Fruit fly (Drosophila melanogaster) whole organism, embryonic: ENCODE data around the gene PMP34.

Experiments used
- CG10654 ChIP-seq: fragments of 200-800 bp; sonication (Bioruptor generic); optimal IDR thresholded peaks from 2 replicates; lab custom pipeline; 2016; ENCODE audit warnings: missing biosample characterization, missing genetic modification characterization
- CG11504 ChIP-seq: fragments of 200-800 bp; sonication (Bioruptor generic); optimal IDR thresholded peaks from 3 replicates; lab custom pipeline; 2019; ENCODE audit warnings: missing biosample characterization, mild to moderate bottlenecking, missing genetic modification characterization, moderate library complexity
- CG11723 ChIP-seq: fragments of 200-800 bp; sonication (Bioruptor generic); optimal IDR thresholded peaks from 2 replicates; lab custom pipeline; 2017; ENCODE audit warnings: missing biosample characterization, mild to moderate bottlenecking, missing genetic modification characterization
- CG12104 ChIP-seq: fragments of 200-800 bp; sonication (Bioruptor generic); optimal IDR thresholded peaks from 3 replicates; lab custom pipeline; 2016; ENCODE audit warnings: missing biosample characterization, missing genetic modification characterization
- CG12744 ChIP-seq: fragments of 200-800 bp; sonication (Bioruptor generic); optimal IDR thresholded peaks from 2 replicates; lab custom pipeline; 2016; ENCODE audit warnings: missing biosample characterization, missing genetic modification characterization
- CG13424 ChIP-seq: fragments of 200-800 bp; sonication (Bioruptor generic); optimal IDR thresholded peaks from 2 replicates; lab custom pipeline; 2019; ENCODE audit warnings: missing biosample characterization, mild to moderate bottlenecking, missing genetic modification characterization, moderate library complexity
- CG1602 ChIP-seq: fragments of 200-800 bp; sonication (Bioruptor generic); optimal IDR thresholded peaks from 3 replicates; lab custom pipeline; 2016; ENCODE audit warnings: missing biosample characterization, missing genetic modification characterization
- CG16863 ChIP-seq: fragments of 200-800 bp; sonication (Bioruptor generic); optimal IDR thresholded peaks from 3 replicates; lab custom pipeline; 2016; ENCODE audit warnings: missing biosample characterization, missing genetic modification characterization
- CG17186 ChIP-seq: fragments of 200-800 bp; sonication (Bioruptor generic); optimal IDR thresholded peaks from 3 replicates; lab custom pipeline; 2017; ENCODE audit warnings: missing biosample characterization, missing genetic modification reagents, missing genetic modification characterization
- CG17385 ChIP-seq: fragments of 200-800 bp; sonication (Bioruptor generic); optimal IDR thresholded peaks from 3 replicates; lab custom pipeline; 2018; ENCODE audit warnings: missing biosample characterization, mild to moderate bottlenecking, missing genetic modification characterization
- CG2199 ChIP-seq: fragments of 200-800 bp; sonication (Bioruptor generic); IDR thresholded peaks from 3 replicates; pipeline ENCODE4 v1.3.6; 2022; ENCODE audit warnings: missing biosample characterization, missing genetic modification characterization
- CG2678 ChIP-seq: fragments of 200-800 bp; sonication (Bioruptor generic); optimal IDR thresholded peaks from 3 replicates; lab custom pipeline; 2019; ENCODE audit warnings: missing biosample characterization, mild to moderate bottlenecking, missing genetic modification characterization, moderate library complexity
- CG2712 ChIP-seq: fragments of 200-800 bp; optimal IDR thresholded peaks from 3 replicates; lab custom pipeline; 2019; ENCODE audit warnings: missing biosample characterization, mild to moderate bottlenecking, missing genetic modification characterization, moderate library complexity
- CG3065 ChIP-seq: fragments of 200-800 bp; sonication (Bioruptor generic); optimal IDR thresholded peaks from 2 replicates; lab custom pipeline; 2016; ENCODE audit warnings: missing biosample characterization, missing genetic modification characterization
- CG32532 ChIP-seq: fragments of 200-800 bp; sonication (Bioruptor generic); IDR thresholded peaks from 2 replicates; pipeline ENCODE4 v1.3.6; 2022; ENCODE audit warnings: missing biosample characterization, missing genetic modification characterization
- CG42726 ChIP-seq: fragments of 200-800 bp; sonication (Bioruptor generic); IDR thresholded peaks from 2 replicates; pipeline ENCODE4 v1.3.6; 2022; ENCODE audit warnings: missing biosample characterization, missing genetic modification characterization; ENCODE audit not compliant: partially characterized antibody
- CG7839 ChIP-seq: fragments of 200-800 bp; sonication (Bioruptor generic); optimal IDR thresholded peaks from 3 replicates; lab custom pipeline; 2018; ENCODE audit warnings: missing biosample characterization, mild to moderate bottlenecking, missing genetic modification characterization, moderate library complexity
- CG8290 ChIP-seq, 3 experiments: fragments of 200-800 bp; sonication (Bioruptor generic); optimal IDR thresholded peaks; 2 replicates each; lab custom pipeline; 2016 to 2019; ENCODE audit warnings: missing biosample characterization in 3 of 3, missing genetic modification characterization in 3 of 3, mild to moderate bottlenecking in 2 of 3, moderate library complexity in 1 of 3
- CG8388 ChIP-seq: fragments of 200-800 bp; sonication (Bioruptor generic); optimal IDR thresholded peaks from 2 replicates; lab custom pipeline; 2019; ENCODE audit warnings: missing biosample characterization, mild to moderate bottlenecking, missing genetic modification characterization, moderate library complexity
- CG9609 ChIP-seq: fragments of 200-800 bp; sonication (Bioruptor generic); optimal IDR thresholded peaks from 3 replicates; lab custom pipeline; 2016; ENCODE audit warnings: missing biosample characterization, missing genetic modification characterization
- CoRest ChIP-seq: fragments of 200-800 bp; sonication (Bioruptor generic); optimal IDR thresholded peaks from 3 replicates; lab custom pipeline; 2018; ENCODE audit warnings: missing biosample characterization, mild to moderate bottlenecking, missing genetic modification characterization, moderate library complexity
- D ChIP-seq, 2 experiments: fragments of 200-800 bp in 1 of 2; fragments of >200 bp in 1 of 2; sonication (Bioruptor generic) in 1 of 2; optimal IDR thresholded peaks; 2 replicates in 1 of 2; 3 replicates in 1 of 2; lab custom pipeline; 2017; ENCODE audit warnings: mild to moderate bottlenecking in 1 of 2, missing biosample characterization in 1 of 2, missing genetic modification characterization in 1 of 2, missing genetic modification reagents in 1 of 2
- Dll ChIP-seq: fragments of 200-800 bp; sonication (Bioruptor generic); IDR thresholded peaks from 4 replicates; pipeline ENCODE4 v1.3.6; 2022; ENCODE audit warnings: missing biosample characterization, missing genetic modification characterization; ENCODE audit not compliant: partially characterized antibody
- Doc3 ChIP-seq: fragments of 200-800 bp; sonication (Bioruptor generic); IDR thresholded peaks from 3 replicates; pipeline ENCODE4 v1.3.6; 2022; ENCODE audit warnings: missing biosample characterization, missing genetic modification characterization; ENCODE audit not compliant: partially characterized antibody
- Hey ChIP-seq: fragments of 200-800 bp; sonication (Bioruptor generic); optimal IDR thresholded peaks from 3 replicates; lab custom pipeline; 2018; ENCODE audit warnings: missing biosample characterization, mild to moderate bottlenecking, missing genetic modification characterization
- Hr39 ChIP-seq: fragments of >200 bp; optimal IDR thresholded peaks from 2 replicates; lab custom pipeline; 2017
- Kr ChIP-seq: fragments of 200-800 bp; sonication (Bioruptor generic); optimal IDR thresholded peaks from 2 replicates; lab custom pipeline; 2017; ENCODE audit warnings: missing biosample characterization, mild to moderate bottlenecking, missing genetic modification characterization
- MTF-1 ChIP-seq: fragments of 200-800 bp; sonication (Bioruptor generic); optimal IDR thresholded peaks from 2 replicates; lab custom pipeline; 2018; ENCODE audit warnings: missing biosample characterization, mild to moderate bottlenecking, missing genetic modification characterization, borderline replicate concordance
- Mad ChIP-seq: fragments of 200-800 bp; sonication (Bioruptor generic); optimal IDR thresholded peaks from 2 replicates; lab custom pipeline; 2016; ENCODE audit warnings: missing biosample characterization, missing genetic modification characterization
- Mrtf ChIP-seq: fragments of 200-800 bp; sonication (Bioruptor generic); IDR thresholded peaks from 3 replicates; pipeline ENCODE4 v1.3.6; 2022; ENCODE audit warnings: missing biosample characterization, missing genetic modification characterization
- NC2β ChIP-seq: fragments of 200-800 bp; sonication (Bioruptor generic); optimal IDR thresholded peaks from 2 replicates; lab custom pipeline; 2016; ENCODE audit warnings: missing biosample characterization, missing genetic modification characterization
- Pdp1 ChIP-seq, 2 experiments: fragments of 200-800 bp; sonication (Bioruptor generic); optimal IDR thresholded peaks; 3 replicates each; lab custom pipeline; 2016; ENCODE audit warnings: missing biosample characterization in 2 of 2, missing genetic modification characterization in 2 of 2, mild to moderate bottlenecking in 1 of 2, moderate library complexity in 1 of 2
- Rfx ChIP-seq: fragments of 200-800 bp; sonication (Bioruptor generic); IDR thresholded peaks from 2 replicates; pipeline ENCODE4 v1.3.6; 2022; ENCODE audit warnings: missing biosample characterization, missing genetic modification characterization
- Sox100B ChIP-seq: fragments of 200-800 bp; sonication (Bioruptor generic); optimal IDR thresholded peaks from 3 replicates; lab custom pipeline; 2018; ENCODE audit warnings: missing biosample characterization, mild to moderate bottlenecking, missing genetic modification characterization
- ab ChIP-seq: fragments of 200-800 bp; sonication (Bioruptor generic); optimal IDR thresholded peaks from 2 replicates; lab custom pipeline; 2016; ENCODE audit warnings: missing biosample characterization, missing genetic modification characterization
- bab2 ChIP-seq: fragments of 200-800 bp; sonication (Bioruptor generic); optimal IDR thresholded peaks from 2 replicates; lab custom pipeline; 2016; ENCODE audit warnings: missing biosample characterization, missing genetic modification characterization
- cas ChIP-seq: fragments of 200-800 bp; sonication (Bioruptor generic); IDR thresholded peaks from 2 replicates; pipeline ENCODE4 v1.3.6; 2022; ENCODE audit warnings: missing biosample characterization, missing genetic modification characterization
- dpn ChIP-seq, 2 experiments: fragments of 200-800 bp; sonication (Bioruptor generic); optimal IDR thresholded peaks; 3 replicates each; lab custom pipeline; 2016; ENCODE audit warnings: missing biosample characterization in 2 of 2, missing genetic modification characterization in 2 of 2
- ems ChIP-seq: fragments of 200-800 bp; sonication (Bioruptor generic); optimal IDR thresholded peaks from 3 replicates; lab custom pipeline; 2016; ENCODE audit warnings: missing biosample characterization, missing genetic modification characterization
- kah ChIP-seq: fragments of 200-800 bp; sonication (Bioruptor generic); optimal IDR thresholded peaks from 2 replicates; lab custom pipeline; 2018; ENCODE audit warnings: missing biosample characterization, mild to moderate bottlenecking, missing genetic modification characterization
- lov ChIP-seq, 2 experiments: fragments of 200-800 bp in 1 of 2; fragments of >200 bp in 1 of 2; sonication (Bioruptor generic) in 1 of 2; IDR thresholded peaks in 1 of 2; optimal IDR thresholded peaks in 1 of 2; 2 replicates in 1 of 2; 3 replicates in 1 of 2; pipeline versions ENCODE4 v1.3.6 to Lab custom; 2017 to 2022; ENCODE audit warnings: missing biosample characterization in 1 of 2, missing genetic modification characterization in 1 of 2
- odd ChIP-seq: fragments of 200-800 bp; sonication (Bioruptor generic); optimal IDR thresholded peaks from 2 replicates; lab custom pipeline; 2017; ENCODE audit warnings: missing biosample characterization, mild to moderate bottlenecking, missing genetic modification characterization
- repo ChIP-seq: fragments of 200-800 bp; sonication (Bioruptor generic); optimal IDR thresholded peaks from 2 replicates; lab custom pipeline; 2016; ENCODE audit warnings: missing biosample characterization, missing genetic modification characterization
- sc ChIP-seq, 3 experiments: fragments of >200 bp in 2 of 3; fragments of 200-800 bp in 1 of 3; sonication (Bioruptor generic) in 1 of 3; optimal IDR thresholded peaks; 2 replicates in 2 of 3; 3 replicates in 1 of 3; lab custom pipeline; 2017; ENCODE audit warnings: mild to moderate bottlenecking in 1 of 3, missing biosample characterization in 1 of 3, missing genetic modification characterization in 1 of 3, missing genetic modification reagents in 1 of 3
- sisA ChIP-seq: fragments of 200-800 bp; sonication (Bioruptor generic); IDR thresholded peaks from 2 replicates; pipeline ENCODE4 v1.3.6; 2022; ENCODE audit warnings: missing biosample characterization, missing genetic modification characterization
- sqz ChIP-seq: fragments of 200-800 bp; sonication (Bioruptor generic); optimal IDR thresholded peaks from 3 replicates; lab custom pipeline; 2018; ENCODE audit warnings: missing biosample characterization, mild to moderate bottlenecking, missing genetic modification characterization

The PMP34 gene

DNA sequence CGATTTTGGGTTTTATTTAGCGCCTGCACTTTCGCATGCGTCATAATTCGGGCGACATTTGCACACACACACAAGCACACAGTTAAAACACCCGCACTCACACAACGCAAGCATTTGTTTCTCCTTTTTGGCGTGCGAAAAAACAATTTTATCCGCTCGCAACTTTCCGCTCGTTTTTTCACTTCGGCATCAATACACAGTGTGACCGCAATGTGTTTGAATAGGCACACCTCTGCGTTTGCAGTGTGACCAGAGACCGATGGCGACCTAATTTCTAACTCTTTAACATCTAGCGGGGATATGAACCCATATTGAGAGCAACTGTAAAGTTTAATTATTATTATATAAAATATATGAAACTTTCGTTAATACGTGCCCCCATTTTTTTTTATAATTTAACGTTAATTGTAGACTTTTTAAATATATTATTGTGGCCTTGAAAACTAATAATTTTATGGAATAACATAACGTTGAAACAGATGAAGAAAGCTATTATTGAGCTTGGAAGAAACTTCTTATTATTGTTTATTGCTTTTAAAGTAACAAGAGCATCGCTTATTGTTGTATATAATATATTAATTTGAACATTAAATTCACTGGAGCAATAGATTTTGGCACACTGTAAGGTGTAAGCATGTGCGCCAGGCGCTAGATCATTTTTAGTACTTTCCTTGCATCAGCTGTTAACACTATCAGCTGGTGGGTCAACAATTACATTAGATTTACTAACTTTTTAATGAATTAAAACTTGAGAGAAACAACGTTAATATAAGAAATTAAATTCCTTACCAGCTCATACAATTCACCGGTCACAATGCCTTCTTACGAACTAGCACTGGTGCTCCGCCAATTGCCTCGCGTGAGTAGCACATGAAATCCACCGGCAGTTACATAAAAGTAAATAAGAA, 45.6 kb downstream of the PMP34 start, which contains the start of the genes Cip4 and mRpS6 (continued):
- TF ChIP-seq CoRest (tag; lab: Kevin White, UChicago) = peak; percentile 91
- TF ChIP-seq CG3065 (GFP tag; lab: Kevin White, UChicago) = peak; percentile 47
- TF ChIP-seq Dll = peak; percentile 65
- peak; percentile 81 for TF ChIP-seq CG42726
- TF ChIP-seq ems (GFP tag; lab: Kevin White, UChicago) = peak; percentile 61
- TF ChIP-seq dpn (GFP tag; optimal IDR thresholded peaks at IDR 0.05; lab: Kevin White, UChicago) = peak in 1 of 2 experiments; percentile 87
- TF ChIP-seq CG9609 = no peak
- TF ChIP-seq kah (GFP tag; lab: Kevin White, UChicago) = no peak
- peak; percentile 77 for TF ChIP-seq sisA
- TF ChIP-seq CG12104 (GFP tag; lab: Kevin White, UChicago) = peak; percentile 66
- peak; percentile 47 for TF ChIP-seq odd (GFP tag; lab: Kevin White, UChicago)
- TF ChIP-seq Sox100B (GFP tag; lab: Kevin White, UChicago) = peak; percentile 27
- peak; percentile 49; the same call in 1 of the 3 replicates for TF ChIP-seq Doc3 (GFP tag; lab: Robert Waterston, UW)
- TF ChIP-seq Mad (GFP tag; lab: Kevin White, UChicago) = peak; percentile 35
- no peak for TF ChIP-seq lov (optimal IDR thresholded peaks at IDR 0.05; lab: Kevin White, UChicago)
- peak; percentile 65; the same call in 2 of the 3 replicates for TF ChIP-seq lov (GFP tag; IDR thresholded peaks at IDR 0.05; lab: Robert Waterston, UW)
- TF ChIP-seq CG10654 (GFP tag; lab: Kevin White, UChicago) = no peak
- TF ChIP-seq CG11504 = no peak
- peak; percentile 14 for TF ChIP-seq MTF-1 (GFP tag; lab: Kevin White, UChicago)
- peak; percentile 89 for TF ChIP-seq Kr (GFP tag; lab: Kevin White, UChicago)
- TF ChIP-seq NC2β = peak; percentile 12
- no peak for TF ChIP-seq CG17186 (GFP tag; lab: Kevin White, UChicago)
- peak; percentile 88 for TF ChIP-seq CG7839 (tag; lab: Kevin White, UChicago)
- TF ChIP-seq repo (GFP tag; lab: Kevin White, UChicago) = no peak
- TF ChIP-seq CG1602 (GFP tag; lab: Kevin White, UChicago) = peak; percentile 83
- TF ChIP-seq Hr39 (lab: Kevin White, UChicago) = no peak
- TF ChIP-seq Rfx (GFP tag; lab: Robert Waterston, UW) = peak; percentile 83
- TF ChIP-seq CG16863 = no peak
- TF ChIP-seq CG17385 (GFP tag; lab: Kevin White, UChicago) = peak; percentile 82
- peak; percentile 86 for TF ChIP-seq CG2678 (tag; lab: Kevin White, UChicago)
- TF ChIP-seq CG8290 (GFP tag; optimal IDR thresholded peaks at IDR 0.05; lab: Kevin White, UChicago) = no peak
- TF ChIP-seq CG8290 (tag; optimal IDR thresholded peaks at IDR 0.05; lab: Kevin White, UChicago) = peak in 1 of 2 experiments; percentile 75
- TF ChIP-seq ab (GFP tag; lab: Kevin White, UChicago) = no peak
- peak; percentile 49 for TF ChIP-seq bab2 (GFP tag; lab: Kevin White, UChicago)
- peak; percentile 36 for TF ChIP-seq sqz (GFP tag; lab: Kevin White, UChicago)
- peak; percentile 64; the same call in 1 of the 2 replicates for TF ChIP-seq cas (GFP tag; lab: Robert Waterston, UW)
- TF ChIP-seq CG11723 (GFP tag; lab: Kevin White, UChicago) = peak; percentile 33
- TF ChIP-seq Hey (tag; lab: Kevin White, UChicago) = no peak
- TF ChIP-seq sc (optimal IDR thresholded peaks at IDR 0.05; lab: Kevin White, UChicago) = no peak
- TF ChIP-seq sc (GFP tag; optimal IDR thresholded peaks at IDR 0.05; lab: Kevin White, UChicago) = peak; percentile 69
- peak; percentile 78 for TF ChIP-seq CG8388 (GFP tag; lab: Kevin White, UChicago)
- TF ChIP-seq CG2712 = peak; percentile 72
- TF ChIP-seq Mrtf = peak; percentile 77; the same call in 2 of the 3 replicates
- TF ChIP-seq CG13424 = peak; percentile 84
- no peak for TF ChIP-seq D (optimal IDR thresholded peaks at IDR 0.05; lab: Kevin White, UChicago)
- TF ChIP-seq D (GFP tag; optimal IDR thresholded peaks at IDR 0.05; lab: Kevin White, UChicago) = no peak
- peak; percentile 54 to 92 for TF ChIP-seq Pdp1 (GFP tag; optimal IDR thresholded peaks at IDR 0.05; lab: Kevin White, UChicago)
- peak; percentile 84 for TF ChIP-seq CG32532 (GFP tag; lab: Robert Waterston, UW)
- TF ChIP-seq CG12744 (GFP tag; lab: Kevin White, UChicago) = peak; percentile 47
- 0 out of 3 replicates have a peak, but pooled peaks have one; percentile 31 for TF ChIP-seq CG2199 (GFP tag; lab: Robert Waterston, UW)
